Fruit fly (Drosophila melanogaster) whole organism, prepupa: ENCODE data around the gene VhaAC45RP.

Experiments
- Blimp-1 ChIP-seq: fragments of 200-800 bp; sonication (Bioruptor generic); optimal IDR thresholded peaks from 3 replicates; lab custom pipeline; 2017; ENCODE audit warnings: missing biosample characterization, missing genetic modification characterization, mild to moderate bottlenecking, moderate library complexity, missing genetic modification reagents
- CG11294 ChIP-seq: fragments of 200-800 bp; sonication (Bioruptor generic); IDR thresholded peaks from 2 replicates; pipeline ENCODE4 v1.3.6; 2022; ENCODE audit warnings: missing biosample characterization, missing genetic modification characterization
- CG1621 ChIP-seq: fragments of 200-800 bp; sonication (Bioruptor generic); optimal IDR thresholded peaks from 3 replicates; lab custom pipeline; 2018; ENCODE audit warnings: missing biosample characterization, mild to moderate bottlenecking, missing genetic modification characterization
- CG16779 ChIP-seq: fragments of 200-800 bp; sonication (Bioruptor generic); optimal IDR thresholded peaks from 3 replicates; lab custom pipeline; 2017; ENCODE audit warnings: missing biosample characterization, mild to moderate bottlenecking, missing genetic modification characterization
- CG34406 ChIP-seq: fragments of 200-800 bp; sonication (Bioruptor generic); optimal IDR thresholded peaks from 3 replicates; lab custom pipeline; 2016; ENCODE audit warnings: missing biosample characterization, missing genetic modification characterization
- CG6163 ChIP-seq: fragments of 200-800 bp; sonication (Bioruptor generic); IDR thresholded peaks from 3 replicates; pipeline ENCODE4 v1.3.6; 2022; ENCODE audit warnings: missing biosample characterization, missing genetic modification characterization
- CG6854 ChIP-seq: fragments of 200-800 bp; sonication (Bioruptor generic); optimal IDR thresholded peaks from 2 replicates; lab custom pipeline; 2017; ENCODE audit warnings: missing biosample characterization, mild to moderate bottlenecking, missing genetic modification characterization
- Hr4 ChIP-seq: fragments of 200-800 bp; sonication (Bioruptor generic); optimal IDR thresholded peaks from 3 replicates; lab custom pipeline; 2016; ENCODE audit warnings: missing biosample characterization, missing genetic modification characterization
- Met ChIP-seq: fragments of 200-800 bp; sonication (Bioruptor generic); optimal IDR thresholded peaks from 3 replicates; lab custom pipeline; 2016; ENCODE audit warnings: missing biosample characterization, missing genetic modification characterization
- OdsH ChIP-seq: fragments of 200-800 bp; sonication (Bioruptor generic); optimal IDR thresholded peaks from 3 replicates; lab custom pipeline; 2016; ENCODE audit warnings: missing biosample characterization, missing genetic modification characterization
- Sox14 ChIP-seq: fragments of 200-800 bp; sonication (Bioruptor generic); optimal IDR thresholded peaks from 3 replicates; lab custom pipeline; 2016; ENCODE audit warnings: missing biosample characterization, missing genetic modification characterization
- eg ChIP-seq: fragments of 200-800 bp; sonication (Bioruptor generic); IDR thresholded peaks from 3 replicates; pipeline ENCODE4 v1.3.6; 2022; ENCODE audit warnings: missing biosample characterization, missing genetic modification characterization
- fd85E ChIP-seq: fragments of 200-800 bp; sonication (Bioruptor generic); optimal IDR thresholded peaks from 3 replicates; lab custom pipeline; 2016; ENCODE audit warnings: missing biosample characterization, missing genetic modification characterization
- fkh ChIP-seq: fragments of 200-800 bp; sonication (Bioruptor generic); optimal IDR thresholded peaks from 3 replicates; lab custom pipeline; 2017; ENCODE audit warnings: missing biosample characterization, mild to moderate bottlenecking, missing genetic modification characterization, moderate library complexity

DNA sequence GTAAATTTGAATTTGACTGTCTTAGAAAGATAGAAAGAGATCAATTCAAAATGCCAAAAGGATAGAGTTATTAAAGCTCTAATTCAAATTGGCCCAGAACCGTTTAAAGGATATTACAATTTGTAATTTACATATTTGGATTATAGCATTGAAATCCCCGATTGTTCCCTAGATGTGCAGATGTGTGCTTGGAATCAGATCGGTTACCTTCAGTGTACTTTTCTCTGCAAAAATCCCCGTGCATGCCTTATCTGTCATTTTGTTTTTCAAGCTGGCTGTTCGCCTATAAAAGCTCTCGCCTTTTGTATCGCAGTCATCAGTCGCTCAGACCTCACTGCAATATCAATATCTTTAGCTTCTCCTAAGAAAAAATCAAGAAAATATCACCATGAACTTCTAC is 44.3 kb upstream of the VhaAC45RP start, which contains the start of gene CecA1:
- TF ChIP-seq OdsH (GFP tag; lab: Kevin White, UChicago) (no peak), CG1621 (tag; lab: Kevin White, UChicago) (no peak), CG6163 (GFP tag; lab: Robert Waterston, UW) (no peak), Sox14 (GFP tag; lab: Kevin White, UChicago) (no peak), fd85E (GFP tag; lab: Kevin White, UChicago) (no peak), CG34406 (GFP tag; lab: Kevin White, UChicago) (no peak), CG11294 (no peak), Blimp-1 (GFP tag; lab: Kevin White, UChicago) (no peak), CG16779 (tag; lab: Kevin White, UChicago) (no peak), eg (GFP tag; lab: Robert Waterston, UW) (no peak), Met (GFP tag; lab: Kevin White, UChicago) (no peak), fkh (no peak), CG6854 (GFP tag; lab: Kevin White, UChicago) (no peak), Hr4 (GFP tag; lab: Kevin White, UChicago) (no peak)
